Worm (Caenorhabditis elegans) whole organism, L1 larva: Measurements from ENCODE around the gene F27D9.2.

Source experiments
- F16B12.6 ChIP-seq: fragments of 150-350 bp; optimal IDR thresholded peaks from 2 replicates; lab custom pipeline; 2014; ENCODE audit warnings: missing biosample characterization, missing genetic modification characterization
- ceh-82 ChIP-seq, 3 experiments: fragments of 150-350 bp in 1 of 3; sonication (generic microtip) in 2 of 3; optimal IDR thresholded peaks; 2 replicates each; lab custom pipeline; 2014 to 2017; ENCODE audit warnings: missing biosample characterization in 3 of 3, missing genetic modification characterization in 3 of 3
- elt-2 ChIP-seq: sonication (generic microtip); optimal IDR thresholded peaks from 2 replicates; lab custom pipeline; 2016; ENCODE audit warnings: missing genetic modification characterization, mild to moderate bottlenecking, inconsistent platforms, missing compliant biosample characterization, missing genetic modification reagents
- lin-14 ChIP-seq: fragments of 200-800 bp; sonication (Bioruptor generic); optimal IDR thresholded peaks from 2 replicates; lab custom pipeline; 2018; ENCODE audit warnings: mild to moderate bottlenecking, missing genetic modification characterization, moderate library complexity, missing compliant biosample characterization
- nhr-90 ChIP-seq: sonication (generic microtip); optimal IDR thresholded peaks from 2 replicates; lab custom pipeline; 2016; ENCODE audit warnings: mild to moderate bottlenecking, missing genetic modification characterization, missing compliant biosample characterization; ENCODE audit not compliant: poor library complexity
- rnt-1 ChIP-seq: sonication (generic microtip); optimal IDR thresholded peaks from 2 replicates; lab custom pipeline; 2016; ENCODE audit warnings: mild to moderate bottlenecking, missing genetic modification characterization, moderate library complexity, missing compliant biosample characterization
- unc-62 ChIP-seq: fragments of 150-350 bp; optimal IDR thresholded peaks from 2 replicates; lab custom pipeline; 2014; ENCODE audit warnings: missing biosample characterization, missing genetic modification reagents, missing genetic modification characterization

- TF ChIP-seq ceh-82 (tag; optimal IDR thresholded peaks at IDR 0.05; lab: Kevin White, UChicago) (no peak), rnt-1 (tag; lab: Kevin White, UChicago) (no peak), nhr-90 (no peak), unc-62 (GFP tag; lab: Kevin White, UChicago) (no peak), elt-2 (tag; lab: Kevin White, UChicago) (no peak), F16B12.6 (tag; lab: Kevin White, UChicago) (no peak), lin-14 (no peak)
Observed at ce11 chrX:7720565-7720964, 47.8 kb downstream of the F27D9.2 start.
